Worm (Caenorhabditis elegans): Measurements from ENCODE around the gene F59A1.13.

Gene F59A1.13

ce11 chrV:17699097-17699496, 8.3 kb upstream of the F59A1.13 start, which contains the start of gene Y26G10.4:
TSS of gene Y26G10.4 (minus strand) at chrV:17699197.
- TF ChIP-seq drap-1 (GFP tag; optimal IDR thresholded peaks at IDR 0.05) (no peak), ztf-11 (tag; optimal IDR thresholded peaks at IDR 0.05) (no peak), nhr-2 (tag; optimal IDR thresholded peaks at IDR 0.05) (no peak), cnd-1 (tag; optimal IDR thresholded peaks at IDR 0.05) (no peak), lsy-2 (tag; optimal IDR thresholded peaks at IDR 0.05) (no peak), sem-2 (GFP tag; optimal IDR thresholded peaks at IDR 0.05) (no peak), nhr-28 (tag; optimal IDR thresholded peaks at IDR 0.05) (no peak), elt-1 (tag; optimal IDR thresholded peaks at IDR 0.05; ENCODE audit: borderline replicate concordance, insufficient read depth) (no peak), M03D4.4 (tag; optimal IDR thresholded peaks at IDR 0.05) (no peak), mep-1 (tag; optimal IDR thresholded peaks at IDR 0.05) (no peak), unc-120 (tag; optimal IDR thresholded peaks at IDR 0.05; ENCODE audit: poor library complexity, severe bottlenecking) (no peak), lin-32 (GFP tag; optimal IDR thresholded peaks at IDR 0.05) (no peak), snpc-4 (tag; optimal IDR thresholded peaks at IDR 0.05) (no peak), blmp-1 (tag; optimal IDR thresholded peaks at IDR 0.05) (no peak), nhr-76 (tag; optimal IDR thresholded peaks at IDR 0.05) (no peak), mab-5 (tag; optimal IDR thresholded peaks at IDR 0.05) (no peak), sptf-1 (tag; optimal IDR thresholded peaks at IDR 0.05) (no peak), mls-2 (tag; optimal IDR thresholded peaks at IDR 0.05) (no peak)

- TF ChIP-seq nhr-237 (tag; optimal IDR thresholded peaks at IDR 0.05): no peak
- TF ChIP-seq mls-2 (tag; optimal IDR thresholded peaks at IDR 0.05): no peak
- TF ChIP-seq pha-4 (tag; optimal IDR thresholded peaks at IDR 0.05): no peak
- TF ChIP-seq blmp-1 (tag; optimal IDR thresholded peaks at IDR 0.05): no peak
- TF ChIP-seq ceh-39 (tag; optimal IDR thresholded peaks at IDR 0.05): no peak
- no peak for TF ChIP-seq nhr-28 (tag; optimal IDR thresholded peaks at IDR 0.05)
- TF ChIP-seq unc-39 (tag; optimal IDR thresholded peaks at IDR 0.05): no peak
- TF ChIP-seq flh-1 (GFP tag; optimal IDR thresholded peaks at IDR 0.05): no peak
- TF ChIP-seq ceh-83 (GFP tag; optimal IDR thresholded peaks at IDR 0.05): no peak
- no peak for TF ChIP-seq zip-8 (tag; optimal IDR thresholded peaks at IDR 0.05)
- no peak for TF ChIP-seq bed-3 (GFP tag; optimal IDR thresholded peaks at IDR 0.05)
- no peak for TF ChIP-seq cnd-1 (tag; optimal IDR thresholded peaks at IDR 0.05)
- TF ChIP-seq unc-62 (GFP tag; optimal IDR thresholded peaks at IDR 0.05): no peak
- TF ChIP-seq hlh-1 (tag; optimal IDR thresholded peaks at IDR 0.05): no peak
- no peak for TF ChIP-seq nhr-12 (tag; optimal IDR thresholded peaks at IDR 0.05)
- no peak for TF ChIP-seq ceh-43 (GFP tag; optimal IDR thresholded peaks at IDR 0.05)
- no peak for TF ChIP-seq elt-1 (tag; optimal IDR thresholded peaks at IDR 0.05; ENCODE audit: borderline replicate concordance, insufficient read depth)
- no peak for TF ChIP-seq elt-3 (tag; optimal IDR thresholded peaks at IDR 0.05)
Measured at ce11 chrV:17696753-17697152, 5.9 kb upstream of the F59A1.13 start, which contains the start of gene spp-29. TSS of gene spp-29 (minus strand) at chrV:17696853.

ce11 chrV:17695802-17696201, 5.0 kb upstream of the F59A1.13 start, which contains the start of gene Y26G10.1:
TSS of gene Y26G10.1 (minus strand) at chrV:17695902.
- TF ChIP-seq blmp-1 (tag; optimal IDR thresholded peaks at IDR 0.05) (no peak), lin-32 (GFP tag; optimal IDR thresholded peaks at IDR 0.05) (no peak), sptf-1 (tag; optimal IDR thresholded peaks at IDR 0.05) (no peak), bed-3 (GFP tag; optimal IDR thresholded peaks at IDR 0.05) (no peak), mab-5 (tag; optimal IDR thresholded peaks at IDR 0.05) (no peak), unc-39 (tag; optimal IDR thresholded peaks at IDR 0.05) (no peak), nhr-28 (tag; optimal IDR thresholded peaks at IDR 0.05) (no peak), flh-1 (GFP tag; optimal IDR thresholded peaks at IDR 0.05) (no peak), ceh-43 (GFP tag; optimal IDR thresholded peaks at IDR 0.05) (no peak), lin-13 (tag; optimal IDR thresholded peaks at IDR 0.05) (no peak), hlh-1 (tag; optimal IDR thresholded peaks at IDR 0.05) (no peak), nhr-2 (tag; optimal IDR thresholded peaks at IDR 0.05) (no peak), mep-1 (tag; optimal IDR thresholded peaks at IDR 0.05) (no peak), snpc-4 (tag; optimal IDR thresholded peaks at IDR 0.05) (no peak), ceh-39 (tag; optimal IDR thresholded peaks at IDR 0.05) (no peak), elt-1 (tag; optimal IDR thresholded peaks at IDR 0.05; ENCODE audit: borderline replicate concordance, insufficient read depth) (no peak), pha-4 (tag; optimal IDR thresholded peaks at IDR 0.05) (no peak), tbx-8 (GFP tag; optimal IDR thresholded peaks at IDR 0.05) (no peak), unc-62 (GFP tag; optimal IDR thresholded peaks at IDR 0.05) (no peak), lsy-2 (tag; optimal IDR thresholded peaks at IDR 0.05) (no peak)

ce11 chrV:17694260-17694659, 3.4 kb upstream of the F59A1.13 start:
- TF ChIP-seq elt-1 (tag; optimal IDR thresholded peaks at IDR 0.05; ENCODE audit: borderline replicate concordance, insufficient read depth) (no peak), ztf-11 (tag; optimal IDR thresholded peaks at IDR 0.05) (no peak), nhr-28 (tag; optimal IDR thresholded peaks at IDR 0.05) (no peak), blmp-1 (tag; optimal IDR thresholded peaks at IDR 0.05) (no peak), cnd-1 (tag; optimal IDR thresholded peaks at IDR 0.05) (no peak), zip-8 (tag; optimal IDR thresholded peaks at IDR 0.05) (no peak), drap-1 (GFP tag; optimal IDR thresholded peaks at IDR 0.05) (no peak), mep-1 (tag; optimal IDR thresholded peaks at IDR 0.05) (no peak), ceh-39 (tag; optimal IDR thresholded peaks at IDR 0.05) (no peak), ham-2 (GFP tag; optimal IDR thresholded peaks at IDR 0.05) (no peak), nhr-237 (tag; optimal IDR thresholded peaks at IDR 0.05) (no peak), mls-2 (tag; optimal IDR thresholded peaks at IDR 0.05) (no peak), snpc-4 (tag; optimal IDR thresholded peaks at IDR 0.05) (no peak), sptf-1 (tag; optimal IDR thresholded peaks at IDR 0.05) (no peak), unc-62 (GFP tag; optimal IDR thresholded peaks at IDR 0.05) (no peak), bed-3 (GFP tag; optimal IDR thresholded peaks at IDR 0.05) (no peak), ces-1 (GFP tag; optimal IDR thresholded peaks at IDR 0.05) (no peak), ceh-83 (GFP tag; optimal IDR thresholded peaks at IDR 0.05) (no peak), lsy-2 (tag; optimal IDR thresholded peaks at IDR 0.05) (no peak), elt-3 (tag; optimal IDR thresholded peaks at IDR 0.05) (no peak)
